Worm (Caenorhabditis elegans) whole organism, L3 larva: ENCODE results near the gene F08C6.5.

ENCODE experiments used
- ama-1 ChIP-seq: fragments of 150-350 bp; optimal IDR thresholded peaks from 2 replicates; lab custom pipeline; 2018
- ceh-82 ChIP-seq: fragments of 150-350 bp; optimal IDR thresholded peaks from 2 replicates; lab custom pipeline; 2014; ENCODE audit warnings: missing biosample characterization, missing genetic modification characterization
- elt-2 ChIP-seq: sonication (generic microtip); optimal IDR thresholded peaks from 2 replicates; lab custom pipeline; 2016; ENCODE audit warnings: missing genetic modification reagents, mild to moderate bottlenecking, missing genetic modification characterization, missing compliant biosample characterization
- elt-3 ChIP-seq, 3 experiments: fragments of 150-350 bp in 1 of 3; sonication (generic microtip) in 2 of 3; optimal IDR thresholded peaks; 2 replicates in 2 of 3; 4 replicates in 1 of 3; lab custom pipeline; 2014 to 2017; ENCODE audit warnings: missing biosample characterization in 3 of 3, missing genetic modification characterization in 3 of 3
- eor-1 ChIP-seq, 2 experiments: fragments of 150-350 bp; optimal IDR thresholded peaks; 2 replicates each; lab custom pipeline; 2014 to 2018; ENCODE audit warnings: missing biosample characterization in 2 of 2, missing genetic modification characterization in 2 of 2
- fos-1 ChIP-seq: fragments of 150-350 bp; optimal IDR thresholded peaks from 2 replicates; lab custom pipeline; 2014; ENCODE audit warnings: missing biosample characterization, missing genetic modification characterization
- nhr-76 ChIP-seq: fragments of 150-350 bp; sonication (generic microtip); optimal IDR thresholded peaks from 5 replicates; lab custom pipeline; 2014; ENCODE audit warnings: missing biosample characterization, missing genetic modification characterization
- ztf-4 ChIP-seq: fragments of 150-350 bp; optimal IDR thresholded peaks from 2 replicates; lab custom pipeline; 2014; ENCODE audit warnings: missing biosample characterization, missing genetic modification characterization

ce11 chrX:7596627-7597026 lies 37.4 kb downstream of the F08C6.5 start, which contains the start of gene C44E12.1:
- TF ChIP-seq ceh-82 (tag; lab: Kevin White, UChicago) (no peak), nhr-76 (no peak), ztf-4 (tag; lab: Kevin White, UChicago) (no peak), eor-1 (tag; optimal IDR thresholded peaks at IDR 0.05; lab: Kevin White, UChicago) (no peak), ama-1 (no peak), elt-2 (tag; lab: Kevin White, UChicago) (no peak), elt-3 (tag; optimal IDR thresholded peaks at IDR 0.05; lab: Kevin White, UChicago) (no peak), fos-1 (tag; lab: Kevin White, UChicago) (no peak)
